Worm (Caenorhabditis elegans) whole organism, young adult: Measurements from ENCODE around the gene sdz-11.
A peak's percentile ranks its signal among the peaks of the same experiment; 100 is the strongest.

Experiments used
- B0035.1 ChIP-seq: sonication (generic microtip); optimal IDR thresholded peaks from 2 replicates; lab custom pipeline; 2016; ENCODE audit warnings: missing genetic modification characterization, mild to moderate bottlenecking, missing compliant biosample characterization, missing genotype, missing genetic modification reagents
- D2030.7 ChIP-seq: fragments of 200-800 bp; sonication (Bioruptor generic); IDR thresholded peaks from 2 replicates; pipeline ENCODE4 v1.3.6; 2022; ENCODE audit warnings: missing genetic modification reagents, missing genetic modification characterization, missing compliant biosample characterization
- F10E7.11 ChIP-seq: sonication (generic microtip); optimal IDR thresholded peaks from 2 replicates; lab custom pipeline; 2017; ENCODE audit warnings: mild to moderate bottlenecking, missing genetic modification characterization, moderate library complexity, missing compliant biosample characterization
- K12H6.12 ChIP-seq: fragments of 200-800 bp; sonication (Bioruptor generic); optimal IDR thresholded peaks from 2 replicates; lab custom pipeline; 2018; ENCODE audit warnings: mild to moderate bottlenecking, missing genetic modification characterization, missing compliant biosample characterization
- T26A5.8 ChIP-seq: sonication (generic microtip); optimal IDR thresholded peaks from 2 replicates; lab custom pipeline; 2016; ENCODE audit warnings: missing genetic modification characterization, missing compliant biosample characterization
- Y79H2A.3 ChIP-seq: fragments of 200-800 bp; sonication (Bioruptor generic); conservative IDR thresholded peaks from 2 replicates; pipeline ENCODE4 v1.3.6; 2022; ENCODE audit warnings: missing genetic modification reagents, missing genetic modification characterization, missing compliant biosample characterization
- Y95B8A.8 ChIP-seq: fragments of 200-800 bp; sonication (Bioruptor generic); IDR thresholded peaks from 2 replicates; pipeline ENCODE4 v1.3.6; 2022; ENCODE audit warnings: missing genetic modification reagents, missing genetic modification characterization, missing compliant biosample characterization
- atf-7 ChIP-seq: sonication (generic microtip); optimal IDR thresholded peaks from 2 replicates; lab custom pipeline; 2017; ENCODE audit warnings: mild to moderate bottlenecking, missing genetic modification characterization, missing compliant biosample characterization
- attf-5 ChIP-seq: fragments of 200-800 bp; sonication (Bioruptor generic); optimal IDR thresholded peaks from 2 replicates; lab custom pipeline; 2018; ENCODE audit warnings: mild to moderate bottlenecking, missing genetic modification characterization, missing compliant biosample characterization
- ceh-40 ChIP-seq: fragments of 200-800 bp; sonication (Bioruptor generic); IDR thresholded peaks from 2 replicates; pipeline ENCODE4 v1.3.6; 2022; ENCODE audit warnings: missing genetic modification characterization, missing compliant biosample characterization
- ceh-91 ChIP-seq: fragments of 200-800 bp; sonication (Bioruptor generic); IDR thresholded peaks from 2 replicates; pipeline ENCODE4 v1.3.6; 2022; ENCODE audit warnings: missing genetic modification reagents, missing genetic modification characterization, missing compliant biosample characterization
- chd-7 ChIP-seq: sonication (generic microtip); optimal IDR thresholded peaks from 2 replicates; lab custom pipeline; 2016; ENCODE audit warnings: mild to moderate bottlenecking, missing genetic modification characterization, moderate library complexity, missing compliant biosample characterization
- dox-1 ChIP-seq: fragments of 200-800 bp; sonication (Bioruptor generic); IDR thresholded peaks from 2 replicates; pipeline ENCODE4 v1.3.6; 2022; ENCODE audit warnings: missing genetic modification reagents, missing genetic modification characterization, missing compliant biosample characterization
- dpl-1 ChIP-seq: fragments of 150-350 bp; optimal IDR thresholded peaks from 2 replicates; lab custom pipeline; 2014; ENCODE audit warnings: missing biosample characterization, missing genetic modification reagents, missing genetic modification characterization
- efl-1 ChIP-seq: fragments of 150-350 bp; optimal IDR thresholded peaks from 2 replicates; lab custom pipeline; 2014; ENCODE audit warnings: missing biosample characterization, missing genetic modification reagents, missing genetic modification characterization
- egl-44 ChIP-seq: fragments of 200-800 bp; sonication (Bioruptor generic); IDR thresholded peaks from 2 replicates; pipeline ENCODE4 v1.3.6; 2022; ENCODE audit warnings: missing genetic modification reagents, missing genetic modification characterization, missing compliant biosample characterization
- him-1 ChIP-seq: sonication (generic microtip); optimal IDR thresholded peaks from 2 replicates; lab custom pipeline; 2016; ENCODE audit warnings: missing genotype, missing genetic modification reagents, missing genetic modification characterization, missing compliant biosample characterization
- hmg-1.2 ChIP-seq: fragments of 200-800 bp; sonication (Bioruptor generic); IDR thresholded peaks from 2 replicates; pipeline ENCODE4 v1.3.6; 2022; ENCODE audit warnings: missing genetic modification reagents, missing genetic modification characterization, missing compliant biosample characterization
- hmg-20 ChIP-seq: fragments of 200-800 bp; sonication (Bioruptor generic); IDR thresholded peaks from 2 replicates; pipeline ENCODE4 v1.3.6; 2022; ENCODE audit warnings: missing genetic modification reagents, missing genetic modification characterization, missing compliant biosample characterization
- lag-1 ChIP-seq: fragments of 200-800 bp; sonication (Bioruptor generic); IDR thresholded peaks from 2 replicates; pipeline ENCODE4 v1.3.6; 2022; ENCODE audit warnings: missing genetic modification reagents, missing genetic modification characterization, missing compliant biosample characterization
- lin-26 ChIP-seq: fragments of 200-800 bp; sonication (Bioruptor generic); IDR thresholded peaks from 2 replicates; pipeline ENCODE4 v1.3.6; 2022; ENCODE audit warnings: missing genetic modification reagents, missing genetic modification characterization, missing compliant biosample characterization
- lir-1 ChIP-seq: fragments of 200-800 bp; sonication (Bioruptor generic); conservative IDR thresholded peaks from 2 replicates; pipeline ENCODE4 v1.3.6; 2022; ENCODE audit warnings: missing genetic modification reagents, missing genetic modification characterization, missing compliant biosample characterization
- lsl-1 ChIP-seq: fragments of 200-800 bp; sonication (Bioruptor generic); optimal IDR thresholded peaks from 2 replicates; lab custom pipeline; 2018; ENCODE audit warnings: mild to moderate bottlenecking, missing genetic modification characterization, moderate library complexity, missing compliant biosample characterization
- lsy-27 ChIP-seq: sonication (generic microtip); optimal IDR thresholded peaks from 2 replicates; lab custom pipeline; 2017; ENCODE audit warnings: missing genetic modification characterization, mild to moderate bottlenecking, missing compliant biosample characterization, antibody characterized with exemption, missing genotype, borderline replicate concordance; ENCODE audit not compliant: insufficient read depth
- madf-3 ChIP-seq: fragments of 200-800 bp; sonication (Bioruptor generic); IDR thresholded peaks from 2 replicates; pipeline ENCODE4 v1.3.6; 2022; ENCODE audit warnings: missing genetic modification reagents, missing genetic modification characterization, missing compliant biosample characterization
- madf-6 ChIP-seq: fragments of 200-800 bp; sonication (Bioruptor generic); IDR thresholded peaks from 2 replicates; pipeline ENCODE4 v1.3.6; 2022; ENCODE audit warnings: missing genetic modification reagents, missing genetic modification characterization, missing compliant biosample characterization
- madf-8 ChIP-seq: fragments of 200-800 bp; sonication (Bioruptor generic); conservative IDR thresholded peaks from 2 replicates; pipeline ENCODE4 v1.3.6; 2022; ENCODE audit warnings: missing genetic modification reagents, missing genetic modification characterization, missing compliant biosample characterization
- mel-28 ChIP-seq: sonication (generic microtip); optimal IDR thresholded peaks from 2 replicates; lab custom pipeline; 2016; ENCODE audit warnings: borderline replicate concordance, mild to moderate bottlenecking, missing genetic modification characterization, missing compliant biosample characterization
- nfya-1 ChIP-seq: sonication (generic microtip); optimal IDR thresholded peaks from 2 replicates; lab custom pipeline; 2017; ENCODE audit warnings: antibody characterized with exemption, missing compliant biosample characterization, missing genetic modification characterization, borderline replicate concordance; ENCODE audit not compliant: insufficient read depth
- nfyb-1 ChIP-seq: fragments of 200-800 bp; sonication (Bioruptor generic); IDR thresholded peaks from 2 replicates; pipeline ENCODE4 v1.3.6; 2022; ENCODE audit warnings: missing genetic modification reagents, missing genetic modification characterization, missing compliant biosample characterization
- pbrm-1 ChIP-seq: fragments of 200-800 bp; sonication (Bioruptor generic); IDR thresholded peaks from 2 replicates; pipeline ENCODE4 v1.3.6; 2022; ENCODE audit warnings: missing genetic modification reagents, missing genetic modification characterization, missing compliant biosample characterization
- rpc-1 ChIP-seq, 2 experiments: fragments of 150-350 bp in 1 of 2; sonication (generic microtip) in 1 of 2; optimal IDR thresholded peaks; 2 replicates each; lab custom pipeline; 2014 to 2018; ENCODE audit warnings: missing biosample characterization in 1 of 2, missing genetic modification characterization in 1 of 2, missing genetic modification reagents in 1 of 2, missing genotype in 1 of 2
- somi-1 ChIP-seq: fragments of 200-800 bp; sonication (Bioruptor generic); optimal IDR thresholded peaks from 2 replicates; lab custom pipeline; 2018; ENCODE audit warnings: mild to moderate bottlenecking, missing genetic modification characterization, missing compliant biosample characterization
- sptf-2 ChIP-seq: fragments of 200-800 bp; sonication (Bioruptor generic); optimal IDR thresholded peaks from 2 replicates; lab custom pipeline; 2018; ENCODE audit warnings: mild to moderate bottlenecking, missing genetic modification characterization, missing compliant biosample characterization
- tbp1 ChIP-seq: fragments of 200-800 bp; sonication (Bioruptor generic); optimal IDR thresholded peaks from 2 replicates; lab custom pipeline; 2018; ENCODE audit warnings: mild to moderate bottlenecking, missing genetic modification characterization, missing compliant biosample characterization
- unc-130 ChIP-seq: sonication (generic microtip); optimal IDR thresholded peaks from 2 replicates; lab custom pipeline; 2016; ENCODE audit warnings: missing genetic modification reagents, missing genetic modification characterization, missing compliant biosample characterization
- ztf-28 ChIP-seq: fragments of 200-800 bp; sonication (Bioruptor generic); IDR thresholded peaks from 2 replicates; pipeline ENCODE4 v1.3.6; 2022; ENCODE audit warnings: missing genetic modification reagents, missing genetic modification characterization, missing compliant biosample characterization
- ztf-3 ChIP-seq: fragments of 200-800 bp; sonication (Bioruptor generic); optimal IDR thresholded peaks from 2 replicates; lab custom pipeline; 2018; ENCODE audit warnings: mild to moderate bottlenecking, missing genetic modification characterization, missing compliant biosample characterization

sdz-11 gene

DNA sequence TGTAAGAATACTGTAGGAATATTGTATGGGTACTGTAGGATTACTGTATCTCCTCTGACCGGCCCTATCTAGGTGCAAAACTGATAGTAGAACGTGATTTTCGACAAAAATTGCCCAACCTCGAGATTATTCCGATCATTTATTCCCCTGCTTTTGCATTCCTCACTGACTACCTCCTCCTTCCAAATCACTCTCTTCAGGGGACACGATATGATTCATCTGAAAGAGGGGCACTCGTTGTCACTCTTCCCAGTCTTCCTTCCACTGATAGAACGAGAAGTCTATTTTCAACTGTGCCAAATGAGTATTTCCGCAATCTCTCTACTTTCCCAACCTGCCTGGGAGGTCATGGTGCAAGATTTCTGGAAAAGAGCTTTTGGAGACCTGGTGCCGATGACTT is 12.4 kb downstream of the sdz-11 start, which contains the start of gene F12E12.2:
Gene F12E12.2, plus strand, starts transcription at position 301 of the 400 bp plus-strand sequence.
- no peak for TF ChIP-seq rpc-1 (optimal IDR thresholded peaks at IDR 0.05; lab: Kevin White, UChicago)
- TF ChIP-seq rpc-1 (tag; optimal IDR thresholded peaks at IDR 0.05; lab: Kevin White, UChicago): no peak
- TF ChIP-seq F10E7.11 (tag; lab: Kevin White, UChicago): no peak
- no peak for TF ChIP-seq nfyb-1 (GFP tag; lab: Robert Waterston, UW)
- TF ChIP-seq lin-26 (GFP tag; lab: Robert Waterston, UW): no peak
- no peak for TF ChIP-seq pbrm-1 (GFP tag; lab: Robert Waterston, UW)
- TF ChIP-seq attf-5 (GFP tag; lab: Kevin White, UChicago): no peak
- no peak for TF ChIP-seq egl-44 (GFP tag; lab: Robert Waterston, UW)
- TF ChIP-seq madf-3 (GFP tag; lab: Robert Waterston, UW): no peak
- TF ChIP-seq hmg-20: no peak
- no peak for TF ChIP-seq chd-7
- TF ChIP-seq ceh-40 (GFP tag; lab: Robert Waterston, UW): no peak
- TF ChIP-seq ztf-3 (GFP tag; lab: Kevin White, UChicago): no peak
- TF ChIP-seq him-1 (tag; lab: Kevin White, UChicago): no peak
- no peak for TF ChIP-seq K12H6.12 (tag; lab: Kevin White, UChicago)
- TF ChIP-seq T26A5.8 (tag; lab: Kevin White, UChicago): no peak
- no peak for TF ChIP-seq efl-1
- TF ChIP-seq, all 124 proteins: peak for 0

ce11 chrII:3736893-3737375 is 15.2 kb downstream of the sdz-11 start, which contains the start of gene F12E12.6:
Gene F12E12.6 (minus strand): TSS chrII:3736943.
- TF ChIP-seq dox-1 (GFP tag; lab: Robert Waterston, UW): no peak
- no peak for TF ChIP-seq B0035.1
- no peak for TF ChIP-seq somi-1
- TF ChIP-seq nfyb-1 (GFP tag; lab: Robert Waterston, UW): no peak
- TF ChIP-seq hmg-20: no peak
- peak; percentile 27; the same call in 1 of the 2 replicates for TF ChIP-seq madf-8 (GFP tag; lab: Robert Waterston, UW)
- no peak for TF ChIP-seq tbp1
- TF ChIP-seq efl-1: peak; percentile 57
- TF ChIP-seq dpl-1 (GFP tag; lab: Kevin White, UChicago): peak; percentile 7
- peak; percentile 58 for TF ChIP-seq madf-6
- TF ChIP-seq hmg-1.2 (GFP tag; lab: Robert Waterston, UW): peak; percentile 33; the same call in 1 of the 2 replicates
- TF ChIP-seq, all 124 proteins: peak for 5

- TF ChIP-seq lsl-1 (no peak), D2030.7 (GFP tag; lab: Robert Waterston, UW) (no peak), nfya-1 (tag; lab: Kevin White, UChicago) (no peak), ceh-91 (GFP tag; lab: Robert Waterston, UW) (no peak), nfyb-1 (GFP tag; lab: Robert Waterston, UW) (no peak), lsy-27 (tag; lab: Kevin White, UChicago) (no peak), madf-6 (no peak), mel-28 (tag; lab: Kevin White, UChicago) (no peak), Y79H2A.3 (GFP tag; lab: Robert Waterston, UW) (no peak), sptf-2 (GFP tag; lab: Kevin White, UChicago) (no peak), atf-7 (no peak), Y95B8A.8 (no peak), lag-1 (GFP tag; lab: Robert Waterston, UW) (no peak), F10E7.11 (tag; lab: Kevin White, UChicago) (no peak), lir-1 (GFP tag; lab: Robert Waterston, UW) (no peak), ztf-28 (no peak), lin-26 (GFP tag; lab: Robert Waterston, UW) (no peak), unc-130 (GFP tag; lab: Kevin White, UChicago) (no peak)
Observed at ce11 chrII:3731723-3732122, 20.4 kb downstream of the sdz-11 start, which contains the start of the genes sdz-12 and bath-31. Gene sdz-12 (minus strand): TSS chrII:3731823. Gene bath-31 (plus strand): TSS chrII:3731973.
